Worm (Caenorhabditis elegans): ENCODE measurements around the gene Y17D7B.3.

DNA sequence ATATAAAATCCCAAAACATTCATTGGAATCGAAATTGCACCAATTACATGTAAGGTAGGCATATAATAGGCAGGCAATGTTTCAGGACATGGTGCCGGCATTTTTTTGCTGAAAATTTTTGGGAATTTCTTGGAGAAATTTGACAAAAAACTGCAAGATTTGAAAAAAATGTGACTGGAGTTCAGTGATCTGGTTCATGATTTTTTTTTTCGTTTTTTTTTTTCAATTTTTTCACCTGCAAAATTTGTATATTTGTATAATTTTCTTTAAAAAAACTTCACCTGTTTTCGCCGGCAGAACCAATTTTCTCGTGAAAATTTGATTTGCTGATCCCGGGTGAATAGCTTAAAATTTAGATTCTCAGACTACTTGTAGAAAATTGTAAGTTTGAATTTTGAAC, 19.8 kb upstream of the Y17D7B.3 start, which contains the start of gene sri-10:
- TF ChIP-seq alr-1 (tag; optimal IDR thresholded peaks at IDR 0.05) (no peak), mab-5 (tag; optimal IDR thresholded peaks at IDR 0.05) (no peak), ceh-82 (tag; optimal IDR thresholded peaks at IDR 0.05) (no peak), nhr-11 (tag; optimal IDR thresholded peaks at IDR 0.05) (no peak), lin-39 (tag; optimal IDR thresholded peaks at IDR 0.05) (no peak), nhr-237 (tag; optimal IDR thresholded peaks at IDR 0.05) (no peak), crh-2 (tag; optimal IDR thresholded peaks at IDR 0.05) (no peak), snpc-4 (tag; optimal IDR thresholded peaks at IDR 0.05) (no peak), lin-13 (GFP tag; optimal IDR thresholded peaks at IDR 0.05) (no peak), ama-1 (optimal IDR thresholded peaks at IDR 0.05) (no peak), fos-1 (tag; optimal IDR thresholded peaks at IDR 0.05) (no peak), egl-27 (tag; optimal IDR thresholded peaks at IDR 0.05) (no peak), mbf-1 (tag; optimal IDR thresholded peaks at IDR 0.05) (no peak)

Data from whole organism, L2 larva.